Worm (Caenorhabditis elegans) whole organism, L3 larva: ENCODE measurements around the gene sax-2.

ENCODE experiments used
- aly-2 ChIP-seq: fragments of 150-350 bp; optimal IDR thresholded peaks from 2 replicates; lab custom pipeline; 2014; ENCODE audit warnings: missing biosample characterization, missing genetic modification characterization
- egl-27 ChIP-seq: sonication (generic microtip); optimal IDR thresholded peaks from 4 replicates; lab custom pipeline; 2017; ENCODE audit warnings: missing biosample characterization, missing genetic modification reagents, missing genetic modification characterization
- nhr-28 ChIP-seq: fragments of 150-350 bp; optimal IDR thresholded peaks from 2 replicates; lab custom pipeline; 2014; ENCODE audit warnings: missing biosample characterization, missing genetic modification characterization
- nhr-77 ChIP-seq: fragments of 150-350 bp; optimal IDR thresholded peaks from 2 replicates; lab custom pipeline; 2014; ENCODE audit warnings: missing biosample characterization, missing genetic modification characterization
- unc-39 ChIP-seq: sonication (generic microtip); optimal IDR thresholded peaks from 4 replicates; lab custom pipeline; 2017; ENCODE audit warnings: missing biosample characterization, missing genetic modification characterization
- ztf-11 ChIP-seq: fragments of 150-350 bp; optimal IDR thresholded peaks from 2 replicates; lab custom pipeline; 2014; ENCODE audit warnings: missing biosample characterization, missing genetic modification characterization

- no peak for TF ChIP-seq ztf-11 (tag; lab: Kevin White, UChicago)
- TF ChIP-seq nhr-28 (tag; lab: Kevin White, UChicago) = no peak
- TF ChIP-seq unc-39 (tag; lab: Kevin White, UChicago) = no peak
- TF ChIP-seq nhr-77 (tag; lab: Kevin White, UChicago) = no peak
- TF ChIP-seq aly-2 (tag; lab: Kevin White, UChicago) = no peak
- no peak for TF ChIP-seq egl-27
These were observed 17.2 kb upstream of the sax-2 start for ce11 chrIII:5092345-5092744.
